Fruit fly (Drosophila melanogaster) whole organism, embryonic: ENCODE results near the gene CG14088.

Source experiments
- BtbVII ChIP-seq: fragments of 200-800 bp; sonication (Bioruptor generic); optimal IDR thresholded peaks from 3 replicates; lab custom pipeline; 2017; ENCODE audit warnings: missing biosample characterization, mild to moderate bottlenecking, missing genetic modification characterization
- CG10462 ChIP-seq: fragments of 200-800 bp; sonication (Bioruptor generic); optimal IDR thresholded peaks from 2 replicates; lab custom pipeline; 2016; ENCODE audit warnings: missing biosample characterization, missing genetic modification characterization
- CG10979 ChIP-seq: fragments of 200-800 bp; sonication (Bioruptor generic); optimal IDR thresholded peaks from 2 replicates; lab custom pipeline; 2018; ENCODE audit warnings: missing biosample characterization, mild to moderate bottlenecking, missing genetic modification characterization, moderate library complexity
- CG11695 ChIP-seq: fragments of 200-800 bp; sonication (Bioruptor generic); IDR thresholded peaks from 3 replicates; pipeline ENCODE4 v1.3.6; 2022; ENCODE audit warnings: missing biosample characterization, missing genetic modification characterization
- CG11723 ChIP-seq: fragments of 200-800 bp; sonication (Bioruptor generic); optimal IDR thresholded peaks from 2 replicates; lab custom pipeline; 2017; ENCODE audit warnings: missing biosample characterization, mild to moderate bottlenecking, missing genetic modification characterization
- CG13775 ChIP-seq: fragments of 200-800 bp; sonication (Bioruptor generic); optimal IDR thresholded peaks from 3 replicates; lab custom pipeline; 2017; ENCODE audit warnings: missing biosample characterization, mild to moderate bottlenecking, missing genetic modification characterization
- CG14441 ChIP-seq: fragments of 200-800 bp; sonication (Bioruptor generic); IDR thresholded peaks from 2 replicates; pipeline ENCODE4 v1.3.6; 2022; ENCODE audit warnings: missing biosample characterization, missing genetic modification characterization
- CG15601 ChIP-seq: fragments of 200-800 bp; sonication (Bioruptor generic); optimal IDR thresholded peaks from 3 replicates; lab custom pipeline; 2019; ENCODE audit warnings: missing biosample characterization, mild to moderate bottlenecking, missing genetic modification characterization, moderate library complexity
- CG16815 ChIP-seq: fragments of 200-800 bp; sonication (Bioruptor generic); optimal IDR thresholded peaks from 3 replicates; lab custom pipeline; 2017; ENCODE audit warnings: missing biosample characterization, mild to moderate bottlenecking, missing genetic modification characterization
- CG17385 ChIP-seq: fragments of 200-800 bp; sonication (Bioruptor generic); optimal IDR thresholded peaks from 3 replicates; lab custom pipeline; 2018; ENCODE audit warnings: missing biosample characterization, mild to moderate bottlenecking, missing genetic modification characterization
- CG17568 ChIP-seq: fragments of 200-800 bp; sonication (Bioruptor generic); optimal IDR thresholded peaks from 2 replicates; lab custom pipeline; 2018; ENCODE audit warnings: missing biosample characterization, mild to moderate bottlenecking, missing genetic modification characterization, moderate library complexity
- CG17829 ChIP-seq: fragments of 200-800 bp; optimal IDR thresholded peaks from 2 replicates; lab custom pipeline; 2019; ENCODE audit warnings: missing biosample characterization, mild to moderate bottlenecking, missing genetic modification characterization, moderate library complexity
- CG2875 ChIP-seq: fragments of 200-800 bp; sonication (Bioruptor generic); optimal IDR thresholded peaks from 2 replicates; lab custom pipeline; 2017; ENCODE audit warnings: missing biosample characterization, mild to moderate bottlenecking, missing genetic modification characterization, missing genetic modification reagents
- CG3065 ChIP-seq: fragments of 200-800 bp; sonication (Bioruptor generic); optimal IDR thresholded peaks from 2 replicates; lab custom pipeline; 2016; ENCODE audit warnings: missing biosample characterization, missing genetic modification characterization
- CG3163 ChIP-seq: fragments of 200-800 bp; sonication (Bioruptor generic); optimal IDR thresholded peaks from 3 replicates; lab custom pipeline; 2016; ENCODE audit warnings: missing biosample characterization, missing genetic modification characterization
- CG4424 ChIP-seq: fragments of 200-800 bp; sonication (Bioruptor generic); optimal IDR thresholded peaks from 3 replicates; lab custom pipeline; 2016; ENCODE audit warnings: missing biosample characterization, missing genetic modification characterization
- CG4617 ChIP-seq: fragments of 200-800 bp; sonication (Bioruptor generic); optimal IDR thresholded peaks from 3 replicates; lab custom pipeline; 2016; ENCODE audit warnings: missing biosample characterization, missing genetic modification characterization, borderline replicate concordance
- CG5180 ChIP-seq: fragments of 200-800 bp; sonication (Bioruptor generic); optimal IDR thresholded peaks from 3 replicates; lab custom pipeline; 2017; ENCODE audit warnings: missing biosample characterization, missing genetic modification characterization, mild to moderate bottlenecking, moderate library complexity, missing genetic modification reagents
- CG6689 ChIP-seq: fragments of 200-800 bp; sonication (Bioruptor generic); IDR thresholded peaks from 2 replicates; pipeline ENCODE4 v1.3.6; 2022; ENCODE audit warnings: missing biosample characterization, missing genetic modification characterization
- CG6765 ChIP-seq: fragments of 200-800 bp; sonication (Bioruptor generic); optimal IDR thresholded peaks from 3 replicates; lab custom pipeline; 2017; ENCODE audit warnings: missing biosample characterization, mild to moderate bottlenecking, missing genetic modification characterization
- CG8388 ChIP-seq: fragments of 200-800 bp; sonication (Bioruptor generic); optimal IDR thresholded peaks from 2 replicates; lab custom pipeline; 2019; ENCODE audit warnings: missing biosample characterization, mild to moderate bottlenecking, missing genetic modification characterization, moderate library complexity
- Chrac-16 ChIP-seq: fragments of 200-800 bp; sonication (Bioruptor generic); optimal IDR thresholded peaks from 3 replicates; lab custom pipeline; 2016; ENCODE audit warnings: missing biosample characterization, missing genetic modification characterization
- Dbx ChIP-seq: fragments of 200-800 bp; sonication (Bioruptor generic); IDR thresholded peaks from 3 replicates; pipeline ENCODE4 v1.3.6; 2022; ENCODE audit warnings: missing biosample characterization, missing genetic modification characterization
- Gug ChIP-seq: fragments of 200-800 bp; sonication (Bioruptor generic); IDR thresholded peaks from 4 replicates; pipeline ENCODE4 v1.3.6; 2022; ENCODE audit warnings: missing biosample characterization, missing genetic modification characterization
- HLH54F ChIP-seq: fragments of 200-800 bp; sonication (Bioruptor generic); optimal IDR thresholded peaks from 3 replicates; lab custom pipeline; 2016; ENCODE audit warnings: missing biosample characterization, missing genetic modification characterization
- Hand ChIP-seq: fragments of 200-800 bp; sonication (Bioruptor generic); optimal IDR thresholded peaks from 2 replicates; lab custom pipeline; 2017; ENCODE audit warnings: mild to moderate bottlenecking, missing biosample characterization, missing genetic modification reagents, missing genetic modification characterization
- Hey ChIP-seq: fragments of 200-800 bp; sonication (Bioruptor generic); optimal IDR thresholded peaks from 3 replicates; lab custom pipeline; 2018; ENCODE audit warnings: missing biosample characterization, mild to moderate bottlenecking, missing genetic modification characterization
- Max ChIP-seq: fragments of 200-800 bp; sonication (Bioruptor generic); optimal IDR thresholded peaks from 2 replicates; lab custom pipeline; 2016; ENCODE audit warnings: missing biosample characterization, mild to moderate bottlenecking, missing genetic modification characterization
- Med ChIP-seq: fragments of 200-800 bp; sonication (Bioruptor generic); peaks from one replicate; lab custom pipeline; 2016; ENCODE audit warnings: missing biosample characterization, missing genetic modification characterization, mild to moderate bottlenecking, inconsistent platforms, moderate library complexity
- Myb ChIP-seq: fragments of 200-800 bp; sonication (Bioruptor generic); optimal IDR thresholded peaks from 2 replicates; lab custom pipeline; 2016; ENCODE audit warnings: missing biosample characterization, missing genetic modification characterization
- NfI ChIP-seq: fragments of 200-800 bp; sonication (Bioruptor generic); optimal IDR thresholded peaks from 3 replicates; lab custom pipeline; 2018; ENCODE audit warnings: missing biosample characterization, mild to moderate bottlenecking, missing genetic modification characterization, moderate library complexity
- Ptx1 ChIP-seq: fragments of 200-800 bp; sonication (Bioruptor generic); IDR thresholded peaks from 2 replicates; pipeline ENCODE4 v1.3.6; 2022; ENCODE audit warnings: missing biosample characterization, missing genetic modification characterization
- Sin3A ChIP-seq: fragments of >200 bp; optimal IDR thresholded peaks from 2 replicates; lab custom pipeline; 2018
- Sry-β ChIP-seq: fragments of 200-800 bp; sonication (Bioruptor generic); optimal IDR thresholded peaks from 2 replicates; lab custom pipeline; 2018; ENCODE audit warnings: missing biosample characterization, mild to moderate bottlenecking, missing genetic modification characterization, moderate library complexity
- Taf1 ChIP-seq: fragments of 200-800 bp; sonication (Bioruptor generic); IDR thresholded peaks from 2 replicates; pipeline ENCODE4 v1.3.6; 2022; ENCODE audit warnings: missing biosample characterization, missing genetic modification characterization
- Xrp1 ChIP-seq: fragments of 200-800 bp; sonication (Bioruptor generic); IDR thresholded peaks from 2 replicates; pipeline ENCODE4 v1.3.6; 2022; ENCODE audit warnings: missing biosample characterization, missing genetic modification characterization
- bcd ChIP-seq: fragments of 200-800 bp; sonication (Bioruptor generic); optimal IDR thresholded peaks from 2 replicates; lab custom pipeline; 2017; ENCODE audit warnings: missing biosample characterization, mild to moderate bottlenecking, missing genetic modification characterization
- cato ChIP-seq: fragments of 200-800 bp; sonication (Bioruptor generic); optimal IDR thresholded peaks from 2 replicates; lab custom pipeline; 2016; ENCODE audit warnings: missing biosample characterization, missing genetic modification characterization, borderline replicate concordance
- chif ChIP-seq, 2 experiments: fragments of 200-800 bp; sonication (Bioruptor generic); optimal IDR thresholded peaks; 3 replicates each; lab custom pipeline; 2016; ENCODE audit warnings: missing biosample characterization in 2 of 2, missing genetic modification characterization in 2 of 2
- dan ChIP-seq: fragments of 200-800 bp; sonication (Bioruptor generic); IDR thresholded peaks from 2 replicates; pipeline ENCODE4 v1.3.6; 2022; ENCODE audit warnings: missing biosample characterization, missing genetic modification characterization
- pfk ChIP-seq: fragments of 200-800 bp; sonication (Bioruptor generic); optimal IDR thresholded peaks from 2 replicates; lab custom pipeline; 2018; ENCODE audit warnings: missing biosample characterization, mild to moderate bottlenecking, missing genetic modification characterization, moderate library complexity
- prd ChIP-seq, 3 experiments: fragments of >200 bp in 2 of 3; fragments of 200-800 bp in 1 of 3; sonication (Bioruptor generic) in 1 of 3; optimal IDR thresholded peaks in 2 of 3; IDR thresholded peaks in 1 of 3; 2 replicates in 2 of 3; 3 replicates in 1 of 3; pipeline versions ENCODE4 v1.3.6 to Lab custom; 2017 to 2022; ENCODE audit warnings: missing biosample characterization in 1 of 3, missing genetic modification characterization in 1 of 3
- sens-2 ChIP-seq: fragments of 200-800 bp; sonication (Bioruptor generic); IDR thresholded peaks from 2 replicates; pipeline ENCODE4 v1.3.6; 2022; ENCODE audit warnings: missing biosample characterization, missing genetic modification characterization
- slbo ChIP-seq: fragments of 200-800 bp; sonication (Bioruptor generic); IDR thresholded peaks from 2 replicates; pipeline ENCODE4 v1.3.6; 2022; ENCODE audit warnings: missing biosample characterization, missing genetic modification characterization
- sr ChIP-seq: fragments of 200-800 bp; sonication (Bioruptor generic); IDR thresholded peaks from 3 replicates; pipeline ENCODE4 v1.3.6; 2022; ENCODE audit warnings: missing biosample characterization, missing genetic modification characterization
- sug ChIP-seq: fragments of 200-800 bp; optimal IDR thresholded peaks from 2 replicates; lab custom pipeline; 2019; ENCODE audit warnings: missing biosample characterization, mild to moderate bottlenecking, missing genetic modification characterization, moderate library complexity
- ttk ChIP-seq: fragments of 200-800 bp; sonication (Bioruptor generic); IDR thresholded peaks from 2 replicates; pipeline ENCODE4 v2.1.2; 2022; ENCODE audit warnings: missing biosample characterization, missing genetic modification characterization
- tup ChIP-seq: fragments of 200-800 bp; sonication (Bioruptor generic); optimal IDR thresholded peaks from 2 replicates; lab custom pipeline; 2016; ENCODE audit warnings: missing biosample characterization, mild to moderate bottlenecking, missing genetic modification characterization, moderate library complexity

CG14088 gene

DNA sequence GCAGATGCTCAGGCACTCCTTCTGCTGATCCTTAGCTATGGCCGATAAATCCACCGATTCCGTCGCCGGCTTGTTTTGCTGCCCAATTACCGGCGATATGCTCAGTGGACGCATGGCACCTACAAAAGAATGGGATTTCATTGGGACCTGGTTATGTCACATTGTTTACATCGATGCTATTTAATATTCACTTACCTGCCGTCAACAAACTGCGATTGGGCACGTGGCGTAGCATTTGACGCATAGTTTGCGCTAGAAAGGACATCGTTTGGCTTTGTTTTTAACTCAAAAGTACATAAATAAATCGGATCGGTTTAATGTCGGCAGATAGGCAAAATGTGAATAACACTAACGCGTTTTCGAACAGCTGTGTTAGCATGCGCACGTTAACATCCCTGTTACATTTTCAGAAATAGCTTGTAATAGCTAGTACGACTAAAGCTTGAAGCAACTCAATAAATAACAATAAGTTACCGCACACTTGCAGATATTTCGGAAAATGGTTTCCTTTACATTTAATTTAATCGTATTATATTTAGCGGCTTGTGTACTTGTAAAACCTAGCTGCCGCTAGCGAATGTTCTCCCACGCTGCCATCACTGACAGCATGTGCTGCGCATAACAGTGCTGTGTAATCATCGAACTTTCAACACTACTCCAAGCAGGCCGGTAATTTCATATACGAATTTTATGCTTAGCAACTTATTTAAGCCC is 15.6 kb downstream of the CG14088 start, which contains the start of the genes mRpL21 and rept (continued):
- peak; percentile 53 for TF ChIP-seq CG3163 (GFP tag; lab: Kevin White, UChicago)
- TF ChIP-seq dan (GFP tag; lab: Robert Waterston, UW) = no peak
- TF ChIP-seq CG4424 (GFP tag; lab: Kevin White, UChicago) = peak; percentile 60
- peak; percentile 72 for TF ChIP-seq Myb
- peak; percentile 45; the same call in 1 of the 4 replicates for TF ChIP-seq Gug (GFP tag; lab: Robert Waterston, UW)
- no peak for TF ChIP-seq Hey
- TF ChIP-seq Chrac-16 (GFP tag; lab: Kevin White, UChicago) = peak; percentile 19
- TF ChIP-seq prd (optimal IDR thresholded peaks at IDR 0.05; lab: Kevin White, UChicago) = no peak
- 0 out of 3 replicates have a peak, but pooled peaks have one; percentile 27 for TF ChIP-seq prd (GFP tag; IDR thresholded peaks at IDR 0.05; lab: Robert Waterston, UW)
- peak in 1 of 2 experiments; percentile 4 for TF ChIP-seq chif (GFP tag; optimal IDR thresholded peaks at IDR 0.05; lab: Kevin White, UChicago)
- peak; percentile 44; the same call in 1 of the 2 replicates for TF ChIP-seq Taf1 (GFP tag; lab: Robert Waterston, UW)
- peak; percentile 50 for TF ChIP-seq CG17568
- peak; percentile 59 for TF ChIP-seq Dbx (GFP tag; lab: Robert Waterston, UW)
- peak; percentile 0 for TF ChIP-seq CG10979 (tag; lab: Kevin White, UChicago)
- peak; percentile 12 for TF ChIP-seq CG11723 (GFP tag; lab: Kevin White, UChicago)
- TF ChIP-seq CG2875 (GFP tag; lab: Kevin White, UChicago) = no peak
- peak; percentile 96 for TF ChIP-seq Med (GFP tag; lab: Kevin White, UChicago)
- peak; percentile 24; the same call in 1 of the 2 replicates for TF ChIP-seq CG14441 (GFP tag; lab: Robert Waterston, UW)
- peak; percentile 83 for TF ChIP-seq Sin3A (lab: Kevin White, UChicago)
- TF ChIP-seq CG11695 (GFP tag; lab: Robert Waterston, UW) = no peak
- TF ChIP-seq BtbVII (GFP tag; lab: Kevin White, UChicago) = peak; percentile 7
- TF ChIP-seq sug (tag; lab: Kevin White, UChicago) = peak; percentile 66
- TF ChIP-seq CG15601 (tag; lab: Kevin White, UChicago) = peak; percentile 27
- TF ChIP-seq pfk = no peak
- peak; percentile 67 for TF ChIP-seq slbo (GFP tag; lab: Robert Waterston, UW)
- TF ChIP-seq CG3065 (GFP tag; lab: Kevin White, UChicago) = no peak
- 0 out of 2 replicates have a peak, but pooled peaks have one; percentile 16 for TF ChIP-seq CG6689 (GFP tag; lab: Robert Waterston, UW)
- TF ChIP-seq bcd (GFP tag; lab: Kevin White, UChicago) = peak; percentile 45
- TF ChIP-seq Max (GFP tag; lab: Kevin White, UChicago) = peak; percentile 98
- TF ChIP-seq sr (GFP tag; lab: Robert Waterston, UW) = 0 out of 3 replicates have a peak, but pooled peaks have one; percentile 8
- TF ChIP-seq CG4617 (GFP tag; lab: Kevin White, UChicago) = peak; percentile 54
- peak; percentile 6 for TF ChIP-seq CG16815 (GFP tag; lab: Kevin White, UChicago)
- peak; percentile 67 for TF ChIP-seq NfI (GFP tag; lab: Kevin White, UChicago)
- peak; percentile 16 for TF ChIP-seq CG6765
- peak; percentile 96 for TF ChIP-seq Sry-β
- TF ChIP-seq Xrp1 (GFP tag; lab: Robert Waterston, UW) = peak; percentile 66
- peak; percentile 53 for TF ChIP-seq CG10462 (GFP tag; lab: Kevin White, UChicago)
- TF ChIP-seq Hand (GFP tag; lab: Kevin White, UChicago) = no peak
- TF ChIP-seq CG13775 (GFP tag; lab: Kevin White, UChicago) = peak; percentile 65
- TF ChIP-seq HLH54F = peak; percentile 71
- peak; percentile 5; the same call in 1 of the 2 replicates for TF ChIP-seq ttk (GFP tag; lab: Robert Waterston, UW)
- no peak for TF ChIP-seq cato
- peak; percentile 30 for TF ChIP-seq tup
- TF ChIP-seq Ptx1 = peak; percentile 42; the same call in 1 of the 2 replicates
- peak; percentile 41 for TF ChIP-seq CG17829 (tag; lab: Kevin White, UChicago)
- TF ChIP-seq CG8388 (GFP tag; lab: Kevin White, UChicago) = peak; percentile 43
- peak; percentile 21; the same call in 1 of the 2 replicates for TF ChIP-seq sens-2 (GFP tag; lab: Robert Waterston, UW)
- no peak for TF ChIP-seq CG5180 (GFP tag; lab: Kevin White, UChicago)
- peak; percentile 52 for TF ChIP-seq CG17385 (GFP tag; lab: Kevin White, UChicago)
